Fruit fly (Drosophila melanogaster) whole organism, pupa: Measurements from ENCODE around the gene CG5070.

Experiments used
- CG10348 ChIP-seq: fragments of 200-800 bp; sonication (Bioruptor generic); IDR thresholded peaks from 2 replicates; pipeline ENCODE4 v1.3.6; 2022; ENCODE audit warnings: missing biosample characterization, missing genetic modification characterization
- CG12605 ChIP-seq: fragments of 200-800 bp; sonication (Bioruptor generic); IDR thresholded peaks from 2 replicates; pipeline ENCODE4 v1.3.6; 2022; ENCODE audit warnings: missing biosample characterization, missing genetic modification characterization
- CG13204 ChIP-seq: fragments of 200-800 bp; sonication (Bioruptor generic); optimal IDR thresholded peaks from 2 replicates; lab custom pipeline; 2018; ENCODE audit warnings: missing biosample characterization, mild to moderate bottlenecking, missing genetic modification characterization, moderate library complexity
- CG14655 ChIP-seq: fragments of 200-800 bp; sonication (Bioruptor generic); optimal IDR thresholded peaks from 3 replicates; lab custom pipeline; 2017; ENCODE audit warnings: mild to moderate bottlenecking, missing biosample characterization, missing genetic modification reagents, missing genetic modification characterization
- CG15710 ChIP-seq: fragments of 200-800 bp; sonication (Bioruptor generic); optimal IDR thresholded peaks from 2 replicates; lab custom pipeline; 2018; ENCODE audit warnings: missing biosample characterization, mild to moderate bottlenecking, missing genetic modification characterization, moderate library complexity
- CG17806 ChIP-seq: fragments of 200-800 bp; sonication (Bioruptor generic); optimal IDR thresholded peaks from 2 replicates; lab custom pipeline; 2018; ENCODE audit warnings: missing biosample characterization, mild to moderate bottlenecking, missing genetic modification characterization, moderate library complexity
- CG32121 ChIP-seq: fragments of 200-800 bp; sonication (Bioruptor generic); IDR thresholded peaks from 2 replicates; pipeline ENCODE4 v1.3.6; 2022; ENCODE audit warnings: missing biosample characterization, missing genetic modification characterization
- CG34367 ChIP-seq: fragments of 200-800 bp; sonication (Bioruptor generic); optimal IDR thresholded peaks from 2 replicates; lab custom pipeline; 2018; ENCODE audit warnings: missing biosample characterization, mild to moderate bottlenecking, missing genetic modification characterization
- CG4496 ChIP-seq: fragments of 200-800 bp; sonication (Bioruptor generic); IDR thresholded peaks from 3 replicates; pipeline ENCODE4 v1.3.6; 2022; ENCODE audit warnings: missing biosample characterization, missing genetic modification characterization
- CG8159 ChIP-seq: fragments of 200-800 bp; sonication (Bioruptor generic); optimal IDR thresholded peaks from 3 replicates; lab custom pipeline; 2018; ENCODE audit warnings: missing biosample characterization, mild to moderate bottlenecking, missing genetic modification characterization, moderate library complexity
- CG8301 ChIP-seq: fragments of 200-800 bp; sonication (Bioruptor generic); optimal IDR thresholded peaks from 2 replicates; lab custom pipeline; 2018; ENCODE audit warnings: missing biosample characterization, mild to moderate bottlenecking, missing genetic modification characterization
- CG9948 ChIP-seq: fragments of 200-800 bp; sonication (Bioruptor generic); optimal IDR thresholded peaks from 2 replicates; lab custom pipeline; 2018; ENCODE audit warnings: missing biosample characterization, mild to moderate bottlenecking, missing genetic modification characterization, moderate library complexity
- D1 ChIP-seq: fragments of 200-800 bp; sonication (Bioruptor generic); optimal IDR thresholded peaks from 2 replicates; lab custom pipeline; 2018; ENCODE audit warnings: missing biosample characterization, mild to moderate bottlenecking, missing genetic modification characterization, moderate library complexity
- EcR ChIP-seq: fragments of 200-800 bp; sonication (Bioruptor generic); optimal IDR thresholded peaks from 3 replicates; lab custom pipeline; 2019; ENCODE audit warnings: missing biosample characterization, missing genetic modification characterization, mild to moderate bottlenecking, moderate library complexity, missing genetic modification reagents
- Ets98B ChIP-seq: fragments of 200-800 bp; sonication (Bioruptor generic); IDR thresholded peaks from 2 replicates; pipeline ENCODE4 v1.3.6; 2022; ENCODE audit warnings: missing biosample characterization, missing genetic modification characterization
- Pif1A ChIP-seq: fragments of 200-800 bp; sonication (Bioruptor generic); optimal IDR thresholded peaks from 3 replicates; lab custom pipeline; 2016; ENCODE audit warnings: missing biosample characterization, missing genetic modification characterization
- Pif1B ChIP-seq: fragments of 200-800 bp; sonication (Bioruptor generic); optimal IDR thresholded peaks from 3 replicates; lab custom pipeline; 2016; ENCODE audit warnings: missing biosample characterization, missing genetic modification characterization
- Snoo ChIP-seq: fragments of 200-800 bp; sonication (Bioruptor generic); optimal IDR thresholded peaks from 3 replicates; lab custom pipeline; 2017; ENCODE audit warnings: missing biosample characterization, mild to moderate bottlenecking, missing genetic modification characterization, inconsistent platforms
- fd96Ca ChIP-seq: fragments of 200-800 bp; sonication (Bioruptor generic); IDR thresholded peaks from 3 replicates; pipeline ENCODE4 v1.3.6; 2022; ENCODE audit warnings: missing biosample characterization, missing genetic modification characterization
- gl ChIP-seq: fragments of 200-800 bp; sonication (Bioruptor generic); optimal IDR thresholded peaks from 2 replicates; lab custom pipeline; 2018; ENCODE audit warnings: missing biosample characterization, mild to moderate bottlenecking, missing genetic modification characterization
- rn ChIP-seq: fragments of 200-800 bp; sonication (Bioruptor generic); IDR thresholded peaks from 2 replicates; pipeline ENCODE4 v1.3.6; 2022; ENCODE audit warnings: missing biosample characterization, missing genetic modification characterization

CG5070 gene

dm6 chrX:17172123-17172522 is 30.8 kb upstream of the CG5070 start:
- peak; percentile 26 for TF ChIP-seq CG8159 (tag; lab: Kevin White, UChicago)
- TF ChIP-seq CG15710 (tag; lab: Kevin White, UChicago), result peak; percentile 11
- TF ChIP-seq CG17806 (tag; lab: Kevin White, UChicago), result peak; percentile 9
- peak; percentile 17 for TF ChIP-seq Pif1A (GFP tag; lab: Kevin White, UChicago)
- TF ChIP-seq EcR, result no peak
- no peak for TF ChIP-seq gl (tag; lab: Kevin White, UChicago)
- TF ChIP-seq Snoo (tag; lab: Kevin White, UChicago), result peak; percentile 22
- TF ChIP-seq D1 (tag; lab: Kevin White, UChicago), result no peak

dm6 chrX:17172777-17173315 is 30.1 kb upstream of the CG5070 start:
- TF ChIP-seq Pif1A (GFP tag; lab: Kevin White, UChicago), result no peak
- no peak for TF ChIP-seq CG12605 (GFP tag; lab: Robert Waterston, UW)

dm6 chrX:17174115-17174514 is 28.8 kb upstream of the CG5070 start:
- TF ChIP-seq fd96Ca (GFP tag; lab: Robert Waterston, UW), result peak; percentile 35; the same call in 1 of the 3 replicates
- TF ChIP-seq Pif1A (GFP tag; lab: Kevin White, UChicago), result no peak
- no peak for TF ChIP-seq EcR
- TF ChIP-seq CG8301, result peak; percentile 16
- TF ChIP-seq CG8159 (tag; lab: Kevin White, UChicago), result no peak
- TF ChIP-seq CG10348 (GFP tag; lab: Robert Waterston, UW), result no peak
- no peak for TF ChIP-seq CG9948 (tag; lab: Kevin White, UChicago)
- peak; percentile 37 for TF ChIP-seq CG14655 (GFP tag; lab: Kevin White, UChicago)
- no peak for TF ChIP-seq CG4496 (GFP tag; lab: Robert Waterston, UW)
- TF ChIP-seq Ets98B (GFP tag; lab: Robert Waterston, UW), result peak; percentile 32; the same call in 1 of the 2 replicates
- no peak for TF ChIP-seq CG15710 (tag; lab: Kevin White, UChicago)
- peak; percentile 59 for TF ChIP-seq CG32121 (GFP tag; lab: Robert Waterston, UW)

- no peak for TF ChIP-seq gl (tag; lab: Kevin White, UChicago)
- no peak for TF ChIP-seq CG14655 (GFP tag; lab: Kevin White, UChicago)
- TF ChIP-seq Pif1A (GFP tag; lab: Kevin White, UChicago), result no peak
- TF ChIP-seq Snoo (tag; lab: Kevin White, UChicago), result no peak
- TF ChIP-seq CG34367 (tag; lab: Kevin White, UChicago), result no peak
- no peak for TF ChIP-seq CG17806 (tag; lab: Kevin White, UChicago)
- no peak for TF ChIP-seq CG8301
- TF ChIP-seq D1 (tag; lab: Kevin White, UChicago), result peak; percentile 20
- TF ChIP-seq CG32121 (GFP tag; lab: Robert Waterston, UW), result no peak
- TF ChIP-seq CG12605 (GFP tag; lab: Robert Waterston, UW), result no peak
- TF ChIP-seq CG8159 (tag; lab: Kevin White, UChicago), result no peak
- TF ChIP-seq CG4496 (GFP tag; lab: Robert Waterston, UW), result peak; percentile 10; the same call in 1 of the 3 replicates
- no peak for TF ChIP-seq CG10348 (GFP tag; lab: Robert Waterston, UW)
- TF ChIP-seq EcR, result peak; percentile 45
- no peak for TF ChIP-seq Pif1B (GFP tag; lab: Kevin White, UChicago)
- TF ChIP-seq fd96Ca (GFP tag; lab: Robert Waterston, UW), result no peak
- TF ChIP-seq Ets98B (GFP tag; lab: Robert Waterston, UW), result no peak
- TF ChIP-seq CG13204, result no peak
- TF ChIP-seq, all 21 proteins: peak for 3
Measured at dm6 chrX:17175558-17176189, 27.2 kb upstream of the CG5070 start.

- peak; percentile 17 for TF ChIP-seq CG8301
- no peak for TF ChIP-seq rn (GFP tag; lab: Robert Waterston, UW)
- peak; percentile 16; the same call in 1 of the 2 replicates for TF ChIP-seq CG12605 (GFP tag; lab: Robert Waterston, UW)
- no peak for TF ChIP-seq Snoo (tag; lab: Kevin White, UChicago)
- TF ChIP-seq Pif1B (GFP tag; lab: Kevin White, UChicago), result peak; percentile 34
- TF ChIP-seq Pif1A (GFP tag; lab: Kevin White, UChicago), result peak; percentile 51
- no peak for TF ChIP-seq gl (tag; lab: Kevin White, UChicago)
- 0 out of 3 replicates have a peak, but pooled peaks have one; percentile 52 for TF ChIP-seq fd96Ca (GFP tag; lab: Robert Waterston, UW)
- TF ChIP-seq CG4496 (GFP tag; lab: Robert Waterston, UW), result peak; percentile 84
- no peak for TF ChIP-seq CG10348 (GFP tag; lab: Robert Waterston, UW)
- TF ChIP-seq Ets98B (GFP tag; lab: Robert Waterston, UW), result peak; percentile 50; the same call in 1 of the 2 replicates
- peak; percentile 14 for TF ChIP-seq CG14655 (GFP tag; lab: Kevin White, UChicago)
- TF ChIP-seq D1 (tag; lab: Kevin White, UChicago), result no peak
- TF ChIP-seq CG8159 (tag; lab: Kevin White, UChicago), result no peak
- TF ChIP-seq CG32121 (GFP tag; lab: Robert Waterston, UW), result peak; percentile 70
- no peak for TF ChIP-seq CG15710 (tag; lab: Kevin White, UChicago)
- TF ChIP-seq, all 21 proteins: peak for 9
Measured at dm6 chrX:17176542-17176941, 26.4 kb upstream of the CG5070 start.

- TF ChIP-seq Pif1B (GFP tag; lab: Kevin White, UChicago), result no peak
Measured at dm6 chrX:17177606-17178005, 25.3 kb upstream of the CG5070 start.
